Fruit fly (Drosophila melanogaster) whole organism, embryonic: ENCODE results near the gene Tep2.

ENCODE experiments used
- Ada2b ChIP-seq: fragments of 200-800 bp; sonication (Bioruptor generic); IDR thresholded peaks from 2 replicates; pipeline ENCODE4 v1.3.6; 2022; ENCODE audit warnings: missing biosample characterization, missing genetic modification characterization
- Asciz ChIP-seq: fragments of 200-800 bp; sonication (Bioruptor generic); optimal IDR thresholded peaks from 2 replicates; lab custom pipeline; 2017; ENCODE audit warnings: missing biosample characterization, mild to moderate bottlenecking, missing genetic modification characterization, missing genetic modification reagents
- CG10543 ChIP-seq: fragments of 200-800 bp; sonication (Bioruptor generic); optimal IDR thresholded peaks from 3 replicates; lab custom pipeline; 2017; ENCODE audit warnings: missing biosample characterization, mild to moderate bottlenecking, missing genetic modification characterization, moderate library complexity
- CG11504 ChIP-seq: fragments of 200-800 bp; sonication (Bioruptor generic); optimal IDR thresholded peaks from 3 replicates; lab custom pipeline; 2019; ENCODE audit warnings: missing biosample characterization, mild to moderate bottlenecking, missing genetic modification characterization, moderate library complexity
- CG13296 ChIP-seq: fragments of 200-800 bp; sonication (Bioruptor generic); optimal IDR thresholded peaks from 3 replicates; lab custom pipeline; 2018; ENCODE audit warnings: missing biosample characterization, mild to moderate bottlenecking, missing genetic modification characterization
- CG14050 ChIP-seq: fragments of 200-800 bp; sonication (Bioruptor generic); IDR thresholded peaks from 3 replicates; pipeline ENCODE4 v1.3.6; 2022; ENCODE audit warnings: missing biosample characterization, missing genetic modification characterization
- CG14860 ChIP-seq: fragments of 200-800 bp; sonication (Bioruptor generic); IDR thresholded peaks from 3 replicates; pipeline ENCODE4 v1.3.6; 2022; ENCODE audit warnings: missing biosample characterization, missing genetic modification characterization; ENCODE audit not compliant: partially characterized antibody
- CG1602 ChIP-seq: fragments of 200-800 bp; sonication (Bioruptor generic); optimal IDR thresholded peaks from 3 replicates; lab custom pipeline; 2016; ENCODE audit warnings: missing biosample characterization, missing genetic modification characterization
- CG16815 ChIP-seq: fragments of 200-800 bp; sonication (Bioruptor generic); optimal IDR thresholded peaks from 3 replicates; lab custom pipeline; 2017; ENCODE audit warnings: missing biosample characterization, mild to moderate bottlenecking, missing genetic modification characterization
- CG33213 ChIP-seq: fragments of 200-800 bp; sonication (Bioruptor generic); optimal IDR thresholded peaks from 3 replicates; lab custom pipeline; 2016; ENCODE audit warnings: missing biosample characterization, missing genetic modification characterization
- CG3407 ChIP-seq: fragments of 200-800 bp; sonication (Bioruptor generic); optimal IDR thresholded peaks from 2 replicates; lab custom pipeline; 2018; ENCODE audit warnings: missing biosample characterization, mild to moderate bottlenecking, missing genetic modification characterization
- CG7556 ChIP-seq: fragments of 200-800 bp; sonication (Bioruptor generic); optimal IDR thresholded peaks from 2 replicates; lab custom pipeline; 2017; ENCODE audit warnings: missing biosample characterization, mild to moderate bottlenecking, missing genetic modification characterization
- CG8089 ChIP-seq: fragments of 200-800 bp; sonication (Bioruptor generic); optimal IDR thresholded peaks from 3 replicates; lab custom pipeline; 2016; ENCODE audit warnings: missing biosample characterization, missing genetic modification characterization
- CG8359 ChIP-seq: fragments of 200-800 bp; sonication (Bioruptor generic); optimal IDR thresholded peaks from 2 replicates; lab custom pipeline; 2017; ENCODE audit warnings: missing biosample characterization, mild to moderate bottlenecking, missing genetic modification characterization, borderline replicate concordance
- Chrac-16 ChIP-seq: fragments of 200-800 bp; sonication (Bioruptor generic); optimal IDR thresholded peaks from 3 replicates; lab custom pipeline; 2016; ENCODE audit warnings: missing biosample characterization, missing genetic modification characterization
- E2f2 ChIP-seq: fragments of 200-800 bp; sonication (Bioruptor generic); IDR thresholded peaks from 2 replicates; pipeline ENCODE4 v1.3.6; 2022; ENCODE audit warnings: missing biosample characterization, missing genetic modification characterization
- Hr78 ChIP-seq, 2 experiments: fragments of 200-800 bp in 1 of 2; fragments of >200 bp in 1 of 2; sonication (Bioruptor generic) in 1 of 2; optimal IDR thresholded peaks; 2 replicates each; lab custom pipeline; 2017 to 2019; ENCODE audit warnings: missing biosample characterization in 2 of 2, missing genetic modification characterization in 2 of 2, mild to moderate bottlenecking in 1 of 2, moderate library complexity in 1 of 2
- Lpt ChIP-seq: fragments of >200 bp; optimal IDR thresholded peaks from 2 replicates; lab custom pipeline; 2018; ENCODE audit warnings: missing biosample characterization, missing genetic modification characterization
- Max ChIP-seq: fragments of 200-800 bp; sonication (Bioruptor generic); optimal IDR thresholded peaks from 2 replicates; lab custom pipeline; 2016; ENCODE audit warnings: missing biosample characterization, mild to moderate bottlenecking, missing genetic modification characterization
- Pdp1 ChIP-seq, 2 experiments: fragments of 200-800 bp; sonication (Bioruptor generic); optimal IDR thresholded peaks; 3 replicates each; lab custom pipeline; 2016; ENCODE audit warnings: missing biosample characterization in 2 of 2, missing genetic modification characterization in 2 of 2, mild to moderate bottlenecking in 1 of 2, moderate library complexity in 1 of 2
- Sox100B ChIP-seq: fragments of 200-800 bp; sonication (Bioruptor generic); optimal IDR thresholded peaks from 3 replicates; lab custom pipeline; 2018; ENCODE audit warnings: missing biosample characterization, mild to moderate bottlenecking, missing genetic modification characterization
- az2 ChIP-seq: fragments of 200-800 bp; sonication (Bioruptor generic); optimal IDR thresholded peaks from 3 replicates; lab custom pipeline; 2016; ENCODE audit warnings: missing biosample characterization, missing genetic modification characterization
- bigmax ChIP-seq: fragments of 200-800 bp; sonication (Bioruptor generic); optimal IDR thresholded peaks from 2 replicates; lab custom pipeline; 2018; ENCODE audit warnings: missing biosample characterization, mild to moderate bottlenecking, missing genetic modification characterization
- cad ChIP-seq: fragments of >200 bp; optimal IDR thresholded peaks from 2 replicates; lab custom pipeline; 2017; ENCODE audit warnings: missing biosample characterization, missing genetic modification characterization
- ci ChIP-seq: fragments of 200-800 bp; sonication (Bioruptor generic); IDR thresholded peaks from 3 replicates; pipeline ENCODE4 v1.3.6; 2022; ENCODE audit warnings: missing biosample characterization, missing genetic modification characterization
- corto ChIP-seq: fragments of 200-800 bp; sonication (Bioruptor generic); optimal IDR thresholded peaks from 2 replicates; lab custom pipeline; 2016; ENCODE audit warnings: missing biosample characterization, mild to moderate bottlenecking, missing genetic modification characterization, moderate library complexity
- cwo ChIP-seq: fragments of 200-800 bp; sonication (Bioruptor generic); optimal IDR thresholded peaks from 3 replicates; lab custom pipeline; 2017; ENCODE audit warnings: missing biosample characterization, missing genetic modification characterization, mild to moderate bottlenecking, moderate library complexity, missing genetic modification reagents
- exex ChIP-seq: fragments of 200-800 bp; sonication (Bioruptor generic); optimal IDR thresholded peaks from 4 replicates; lab custom pipeline; 2018; ENCODE audit warnings: missing biosample characterization, mild to moderate bottlenecking, missing genetic modification characterization, moderate library complexity
- grn ChIP-seq: fragments of 200-800 bp; sonication (Bioruptor generic); optimal IDR thresholded peaks from 3 replicates; lab custom pipeline; 2017; ENCODE audit warnings: missing biosample characterization, missing genetic modification characterization
- kay ChIP-seq: fragments of 200-800 bp; sonication (Bioruptor generic); optimal IDR thresholded peaks from 2 replicates; lab custom pipeline; 2016; ENCODE audit warnings: missing biosample characterization, missing genetic modification characterization
- mirr ChIP-seq: fragments of 200-800 bp; sonication (Bioruptor generic); optimal IDR thresholded peaks from 3 replicates; lab custom pipeline; 2018; ENCODE audit warnings: missing biosample characterization, mild to moderate bottlenecking, missing genetic modification characterization
- nau ChIP-seq: fragments of 200-800 bp; sonication (Bioruptor generic); optimal IDR thresholded peaks from 3 replicates; lab custom pipeline; 2017; ENCODE audit warnings: missing biosample characterization, mild to moderate bottlenecking, missing genetic modification characterization, missing genetic modification reagents
- p53 ChIP-seq: fragments of 200-800 bp; sonication (Bioruptor generic); optimal IDR thresholded peaks from 2 replicates; lab custom pipeline; 2016; ENCODE audit warnings: missing biosample characterization, missing genetic modification characterization
- salm ChIP-seq: fragments of 200-800 bp; sonication (Bioruptor generic); optimal IDR thresholded peaks from 2 replicates; lab custom pipeline; 2018; ENCODE audit warnings: missing biosample characterization, mild to moderate bottlenecking, missing genetic modification characterization
- sqz ChIP-seq: fragments of 200-800 bp; sonication (Bioruptor generic); optimal IDR thresholded peaks from 3 replicates; lab custom pipeline; 2018; ENCODE audit warnings: missing biosample characterization, mild to moderate bottlenecking, missing genetic modification characterization
- stwl ChIP-seq: fragments of 200-800 bp; sonication (Bioruptor generic); optimal IDR thresholded peaks from 3 replicates; lab custom pipeline; 2018; ENCODE audit warnings: missing biosample characterization, mild to moderate bottlenecking, missing genetic modification characterization, moderate library complexity
- sug ChIP-seq: fragments of 200-800 bp; optimal IDR thresholded peaks from 2 replicates; lab custom pipeline; 2019; ENCODE audit warnings: missing biosample characterization, mild to moderate bottlenecking, missing genetic modification characterization, moderate library complexity
- trem ChIP-seq: fragments of 200-800 bp; optimal IDR thresholded peaks from 3 replicates; lab custom pipeline; 2019; ENCODE audit warnings: missing biosample characterization, mild to moderate bottlenecking, missing genetic modification characterization, moderate library complexity
- trh ChIP-seq: fragments of 200-800 bp; sonication (Bioruptor generic); optimal IDR thresholded peaks from 2 replicates; lab custom pipeline; 2016; ENCODE audit warnings: missing biosample characterization, missing genetic modification characterization
- twi ChIP-seq: fragments of 200-800 bp; optimal IDR thresholded peaks from 2 replicates; lab custom pipeline; 2019; ENCODE audit warnings: missing biosample characterization, mild to moderate bottlenecking, missing genetic modification characterization, moderate library complexity
- vnd ChIP-seq: fragments of 200-800 bp; sonication (Bioruptor generic); IDR thresholded peaks from 3 replicates; pipeline ENCODE4 v1.3.6; 2022; ENCODE audit warnings: missing biosample characterization, missing genetic modification characterization; ENCODE audit not compliant: partially characterized antibody
- zfh2 ChIP-seq: fragments of 200-800 bp; sonication (Bioruptor generic); optimal IDR thresholded peaks from 2 replicates; lab custom pipeline; 2016; ENCODE audit warnings: missing biosample characterization, missing genetic modification characterization

Tep2 gene

dm6 chr2L:7685290-7685689, 16.1 kb downstream of the Tep2 start (continued):
- TF ChIP-seq CG33213 (GFP tag; lab: Kevin White, UChicago) (no peak), CG16815 (GFP tag; lab: Kevin White, UChicago) (no peak), corto (no peak), CG3407 (GFP tag; lab: Kevin White, UChicago) (no peak), Hr78 (GFP tag; optimal IDR thresholded peaks at IDR 0.05; lab: Kevin White, UChicago) (peak in 1 of 2 experiments; percentile 26), CG11504 (tag; lab: Kevin White, UChicago) (no peak), exex (tag; lab: Kevin White, UChicago) (peak; percentile 95), grn (GFP tag; lab: Kevin White, UChicago) (peak; percentile 95), ci (0 out of 3 replicates have a peak, but pooled peaks have one; percentile 9), CG1602 (no peak), p53 (GFP tag; lab: Kevin White, UChicago) (no peak), cad (no peak), CG10543 (GFP tag; lab: Kevin White, UChicago) (peak; percentile 25), Chrac-16 (GFP tag; lab: Kevin White, UChicago) (no peak), salm (peak; percentile 30), Asciz (GFP tag; lab: Kevin White, UChicago) (no peak), Lpt (GFP tag; lab: Kevin White, UChicago) (no peak), trem (tag; lab: Kevin White, UChicago) (no peak), trh (GFP tag; lab: Kevin White, UChicago) (no peak), E2f2 (GFP tag; lab: Robert Waterston, UW) (no peak), CG14860 (GFP tag; lab: Robert Waterston, UW) (no peak), kay (no peak), sug (tag; lab: Kevin White, UChicago) (peak; percentile 79), az2 (GFP tag; lab: Kevin White, UChicago) (no peak), sqz (GFP tag; lab: Kevin White, UChicago) (no peak), Ada2b (GFP tag; lab: Robert Waterston, UW) (no peak), stwl (tag; lab: Kevin White, UChicago) (no peak), zfh2 (GFP tag; lab: Kevin White, UChicago) (no peak), nau (GFP tag; lab: Kevin White, UChicago) (no peak), Sox100B (GFP tag; lab: Kevin White, UChicago) (no peak), CG13296 (peak; percentile 38), vnd (0 out of 3 replicates have a peak, but pooled peaks have one; percentile 32), CG8359 (no peak), twi (tag; lab: Kevin White, UChicago) (no peak), CG7556 (GFP tag; lab: Kevin White, UChicago) (no peak), CG8089 (GFP tag; lab: Kevin White, UChicago) (no peak), cwo (GFP tag; lab: Kevin White, UChicago) (peak; percentile 23), Max (GFP tag; lab: Kevin White, UChicago) (no peak), bigmax (no peak)

dm6 chr2L:7680298-7680697, 21.1 kb downstream of the Tep2 start:
- TF ChIP-seq mirr (GFP tag; lab: Kevin White, UChicago) (peak; percentile 85), Pdp1 (GFP tag; optimal IDR thresholded peaks at IDR 0.05; lab: Kevin White, UChicago) (peak in 1 of 2 experiments; percentile 26), CG14050 (no peak), exex (tag; lab: Kevin White, UChicago) (peak; percentile 63)
- TF ChIP-seq, all 482 proteins: peak for 3
